Worm (Caenorhabditis elegans): ENCODE measurements around the gene ZK228.3.

Gene ZK228.3

ce11 chrV:18490284-18490832 is 29.3 kb upstream of the ZK228.3 start (continued):
- TF ChIP-seq nhr-43 (tag; optimal IDR thresholded peaks at IDR 0.05; ENCODE audit: poor library complexity, severe bottlenecking) (no peak), fos-1 (tag; optimal IDR thresholded peaks at IDR 0.05) (no peak), nhr-12 (tag; optimal IDR thresholded peaks at IDR 0.05) (no peak), elt-1 (tag; optimal IDR thresholded peaks at IDR 0.05) (peak; percentile 36), egl-27 (tag; optimal IDR thresholded peaks at IDR 0.05) (no peak), nhr-237 (tag; optimal IDR thresholded peaks at IDR 0.05) (no peak), snpc-4 (tag; optimal IDR thresholded peaks at IDR 0.05) (peak; percentile 31), fkh-10 (GFP tag; optimal IDR thresholded peaks at IDR 0.05) (peak; percentile 51), elt-3 (tag; optimal IDR thresholded peaks at IDR 0.05) (no peak), ztf-4 (tag; optimal IDR thresholded peaks at IDR 0.05) (no peak), mml-1 (tag; optimal IDR thresholded peaks at IDR 0.05) (no peak), sea-2 (GFP tag; optimal IDR thresholded peaks at IDR 0.05) (no peak), nhr-28 (tag; optimal IDR thresholded peaks at IDR 0.05) (no peak), fkh-2 (tag; optimal IDR thresholded peaks at IDR 0.05) (no peak), ceh-9 (tag; optimal IDR thresholded peaks at IDR 0.05) (no peak), daf-12 (tag; optimal IDR thresholded peaks at IDR 0.05) (no peak), ZK546.5 (tag; optimal IDR thresholded peaks at IDR 0.05) (no peak), aly-2 (tag; optimal IDR thresholded peaks at IDR 0.05) (no peak), skn-1 (tag; optimal IDR thresholded peaks at IDR 0.05) (no peak)

ce11 chrV:18487158-18487557 is 26.1 kb upstream of the ZK228.3 start, which contains the start of gene Y51A2D.18:
TSS of gene Y51A2D.18 (minus strand) at chrV:18487258.
- TF ChIP-seq elt-3 (tag; optimal IDR thresholded peaks at IDR 0.05) (no peak), nfya-1 (tag; optimal IDR thresholded peaks at IDR 0.05; ENCODE audit: insufficient read depth) (no peak), ceh-82 (tag; optimal IDR thresholded peaks at IDR 0.05) (no peak), nhr-25 (tag; optimal IDR thresholded peaks at IDR 0.05) (no peak), hmg-11 (tag; optimal IDR thresholded peaks at IDR 0.05) (no peak), lin-15B (tag; optimal IDR thresholded peaks at IDR 0.05) (no peak), pqm-1 (tag; optimal IDR thresholded peaks at IDR 0.05) (no peak), snpc-4 (tag; optimal IDR thresholded peaks at IDR 0.05) (no peak), sea-2 (GFP tag; optimal IDR thresholded peaks at IDR 0.05) (no peak), nhr-12 (tag; optimal IDR thresholded peaks at IDR 0.05) (no peak), ama-1 (optimal IDR thresholded peaks at IDR 0.05) (no peak), daf-12 (tag; optimal IDR thresholded peaks at IDR 0.05) (no peak), mdl-1 (tag; optimal IDR thresholded peaks at IDR 0.05) (no peak), tbx-2 (tag; optimal IDR thresholded peaks at IDR 0.05) (no peak), fos-1 (tag; optimal IDR thresholded peaks at IDR 0.05) (no peak), lin-39 (tag; optimal IDR thresholded peaks at IDR 0.05) (no peak), lsy-12 (tag; optimal IDR thresholded peaks at IDR 0.05) (no peak), ztf-4 (tag; optimal IDR thresholded peaks at IDR 0.05) (no peak), egl-27 (tag; optimal IDR thresholded peaks at IDR 0.05) (no peak)

ce11 chrV:18480231-18480630 is 19.2 kb upstream of the ZK228.3 start, which contains the start of gene srh-178:
TSS of gene srh-178 (minus strand) at chrV:18480331.
- TF ChIP-seq fos-1 (tag; optimal IDR thresholded peaks at IDR 0.05) (no peak), mdl-1 (tag; optimal IDR thresholded peaks at IDR 0.05) (no peak), fkh-2 (tag; optimal IDR thresholded peaks at IDR 0.05) (no peak), pha-4 (tag; optimal IDR thresholded peaks at IDR 0.05) (no peak), nhr-12 (tag; optimal IDR thresholded peaks at IDR 0.05) (no peak), ztf-11 (tag; optimal IDR thresholded peaks at IDR 0.05) (no peak), unc-62 (GFP tag; optimal IDR thresholded peaks at IDR 0.05) (no peak), ceh-16 (tag; optimal IDR thresholded peaks at IDR 0.05) (no peak), nhr-25 (tag; optimal IDR thresholded peaks at IDR 0.05) (no peak), elt-1 (tag; optimal IDR thresholded peaks at IDR 0.05) (no peak)

- TF ChIP-seq sea-2 (GFP tag; optimal IDR thresholded peaks at IDR 0.05), result no peak
- TF ChIP-seq jun-1 (tag; optimal IDR thresholded peaks at IDR 0.05), result no peak
- TF ChIP-seq nhr-76 (tag; optimal IDR thresholded peaks at IDR 0.05), result no peak
- no peak for TF ChIP-seq nfya-1 (tag; optimal IDR thresholded peaks at IDR 0.05; ENCODE audit: insufficient read depth)
- TF ChIP-seq mdl-1 (tag; optimal IDR thresholded peaks at IDR 0.05), result no peak
- no peak for TF ChIP-seq eor-1 (tag; optimal IDR thresholded peaks at IDR 0.05)
- no peak for TF ChIP-seq ama-1 (optimal IDR thresholded peaks at IDR 0.05)
- TF ChIP-seq R02D3.7 (tag; optimal IDR thresholded peaks at IDR 0.05), result no peak
- no peak for TF ChIP-seq fkh-10 (GFP tag; optimal IDR thresholded peaks at IDR 0.05)
- TF ChIP-seq tbx-2 (tag; optimal IDR thresholded peaks at IDR 0.05), result no peak
- no peak for TF ChIP-seq skn-1 (tag; optimal IDR thresholded peaks at IDR 0.05)
Measured at ce11 chrV:18476090-18476489, 15.0 kb upstream of the ZK228.3 start, which contains the start of gene srh-179. TSS of gene srh-179 (plus strand) at chrV:18476390.
